Fruit fly (Drosophila melanogaster) whole organism, embryonic: ENCODE measurements around the gene Syt1.
A peak's percentile ranks its signal among the peaks of the same experiment; 100 is the strongest.

Experiments used
- Ada2b ChIP-seq: fragments of 200-800 bp; sonication (Bioruptor generic); IDR thresholded peaks from 2 replicates; pipeline ENCODE4 v1.3.6; 2022; ENCODE audit warnings: missing biosample characterization, missing genetic modification characterization
- Awh ChIP-seq: fragments of 200-800 bp; sonication (Bioruptor generic); IDR thresholded peaks from 2 replicates; pipeline ENCODE4, ENCODE4 v1.3.6; 2022; ENCODE audit warnings: missing biosample characterization, missing genetic modification characterization
- CG10543 ChIP-seq: fragments of 200-800 bp; sonication (Bioruptor generic); optimal IDR thresholded peaks from 3 replicates; lab custom pipeline; 2017; ENCODE audit warnings: missing biosample characterization, mild to moderate bottlenecking, missing genetic modification characterization, moderate library complexity
- CG11093 ChIP-seq: fragments of 200-800 bp; sonication (Bioruptor generic); IDR thresholded peaks from 3 replicates; pipeline ENCODE4 v1.3.6; 2022; ENCODE audit warnings: missing biosample characterization, missing genetic modification characterization
- CG11504 ChIP-seq: fragments of 200-800 bp; sonication (Bioruptor generic); optimal IDR thresholded peaks from 3 replicates; lab custom pipeline; 2019; ENCODE audit warnings: missing biosample characterization, mild to moderate bottlenecking, missing genetic modification characterization, moderate library complexity
- CG12299 ChIP-seq: fragments of 200-800 bp; sonication (Bioruptor generic); optimal IDR thresholded peaks from 2 replicates; lab custom pipeline; 2018; ENCODE audit warnings: missing biosample characterization, mild to moderate bottlenecking, missing genetic modification characterization
- CG15011 ChIP-seq: fragments of 200-800 bp; sonication (Bioruptor generic); optimal IDR thresholded peaks from 3 replicates; lab custom pipeline; 2018; ENCODE audit warnings: missing biosample characterization, mild to moderate bottlenecking, missing genetic modification characterization
- CG1529 ChIP-seq: fragments of 200-800 bp; sonication (Bioruptor generic); optimal IDR thresholded peaks from 3 replicates; lab custom pipeline; 2018; ENCODE audit warnings: missing biosample characterization, missing genetic modification characterization
- CG15601 ChIP-seq: fragments of 200-800 bp; sonication (Bioruptor generic); optimal IDR thresholded peaks from 3 replicates; lab custom pipeline; 2019; ENCODE audit warnings: missing biosample characterization, mild to moderate bottlenecking, missing genetic modification characterization, moderate library complexity
- CG1647 ChIP-seq: fragments of 200-800 bp; sonication (Bioruptor generic); optimal IDR thresholded peaks from 3 replicates; lab custom pipeline; 2016; ENCODE audit warnings: missing biosample characterization, missing genetic modification characterization
- CG2875 ChIP-seq: fragments of 200-800 bp; sonication (Bioruptor generic); optimal IDR thresholded peaks from 2 replicates; lab custom pipeline; 2017; ENCODE audit warnings: missing biosample characterization, mild to moderate bottlenecking, missing genetic modification characterization, missing genetic modification reagents
- CG30431 ChIP-seq: fragments of 200-800 bp; sonication (Bioruptor generic); optimal IDR thresholded peaks from 2 replicates; lab custom pipeline; 2017; ENCODE audit warnings: missing biosample characterization, missing genetic modification characterization
- CG4820 ChIP-seq: fragments of 200-800 bp; sonication (Bioruptor generic); optimal IDR thresholded peaks from 3 replicates; lab custom pipeline; 2016; ENCODE audit warnings: missing biosample characterization, missing genetic modification characterization
- CG5245 ChIP-seq: fragments of 200-800 bp; sonication (Bioruptor generic); optimal IDR thresholded peaks from 3 replicates; lab custom pipeline; 2016; ENCODE audit warnings: missing biosample characterization, missing genetic modification characterization
- CG6765 ChIP-seq: fragments of 200-800 bp; sonication (Bioruptor generic); optimal IDR thresholded peaks from 3 replicates; lab custom pipeline; 2017; ENCODE audit warnings: missing biosample characterization, mild to moderate bottlenecking, missing genetic modification characterization
- CG7963 ChIP-seq: fragments of 200-800 bp; sonication (Bioruptor generic); IDR thresholded peaks from 3 replicates; pipeline ENCODE4 v1.3.6; 2022; ENCODE audit warnings: missing biosample characterization, missing genetic modification characterization; ENCODE audit not compliant: partially characterized antibody
- Dad ChIP-seq: fragments of 200-800 bp; sonication (Bioruptor generic); optimal IDR thresholded peaks from 3 replicates; lab custom pipeline; 2016; ENCODE audit warnings: missing biosample characterization, missing genetic modification characterization
- Dek ChIP-seq: fragments of 200-800 bp; sonication (Bioruptor generic); optimal IDR thresholded peaks from 3 replicates; lab custom pipeline; 2019; ENCODE audit warnings: missing biosample characterization, mild to moderate bottlenecking, missing genetic modification characterization, moderate library complexity
- Doc3 ChIP-seq: fragments of 200-800 bp; sonication (Bioruptor generic); IDR thresholded peaks from 3 replicates; pipeline ENCODE4 v1.3.6; 2022; ENCODE audit warnings: missing biosample characterization, missing genetic modification characterization; ENCODE audit not compliant: partially characterized antibody
- Eip74EF ChIP-seq, 2 experiments: fragments of 200-800 bp in 1 of 2; fragments of >200 bp in 1 of 2; sonication (Bioruptor generic) in 1 of 2; optimal IDR thresholded peaks; 2 replicates each; lab custom pipeline; 2017 to 2019; ENCODE audit warnings: missing biosample characterization in 2 of 2, missing genetic modification characterization in 2 of 2, mild to moderate bottlenecking in 1 of 2, moderate library complexity in 1 of 2
- Fer3 ChIP-seq: fragments of 200-800 bp; sonication (Bioruptor generic); optimal IDR thresholded peaks from 2 replicates; lab custom pipeline; 2018; ENCODE audit warnings: missing biosample characterization, mild to moderate bottlenecking, missing genetic modification characterization, moderate library complexity
- HLH54F ChIP-seq: fragments of 200-800 bp; sonication (Bioruptor generic); optimal IDR thresholded peaks from 3 replicates; lab custom pipeline; 2016; ENCODE audit warnings: missing biosample characterization, missing genetic modification characterization
- HLHmδ ChIP-seq: fragments of 200-800 bp; sonication (Bioruptor generic); optimal IDR thresholded peaks from 2 replicates; lab custom pipeline; 2018; ENCODE audit warnings: missing biosample characterization, mild to moderate bottlenecking, missing genetic modification characterization, moderate library complexity
- Hr51 ChIP-seq, 2 experiments: fragments of 200-800 bp; sonication (Bioruptor generic); optimal IDR thresholded peaks; 2 replicates in 1 of 2; 3 replicates in 1 of 2; lab custom pipeline; 2016 to 2018; ENCODE audit warnings: missing biosample characterization in 2 of 2, missing genetic modification characterization in 2 of 2, mild to moderate bottlenecking in 1 of 2, moderate library complexity in 1 of 2
- Meics ChIP-seq: fragments of 200-800 bp; sonication (Bioruptor generic); optimal IDR thresholded peaks from 2 replicates; lab custom pipeline; 2017; ENCODE audit warnings: missing biosample characterization, mild to moderate bottlenecking, missing genetic modification characterization
- Sin3A ChIP-seq: fragments of >200 bp; optimal IDR thresholded peaks from 2 replicates; lab custom pipeline; 2018
- TFAM ChIP-seq: fragments of 200-800 bp; sonication (Bioruptor generic); optimal IDR thresholded peaks from 2 replicates; lab custom pipeline; 2017; ENCODE audit warnings: missing biosample characterization, missing genetic modification characterization, inconsistent platforms
- Vsx1 ChIP-seq: fragments of 200-800 bp; sonication (Bioruptor generic); optimal IDR thresholded peaks from 2 replicates; lab custom pipeline; 2017; ENCODE audit warnings: missing biosample characterization, mild to moderate bottlenecking, missing genetic modification characterization, missing genetic modification reagents
- bab2 ChIP-seq: fragments of 200-800 bp; sonication (Bioruptor generic); optimal IDR thresholded peaks from 2 replicates; lab custom pipeline; 2016; ENCODE audit warnings: missing biosample characterization, missing genetic modification characterization
- bcd ChIP-seq: fragments of 200-800 bp; sonication (Bioruptor generic); optimal IDR thresholded peaks from 2 replicates; lab custom pipeline; 2017; ENCODE audit warnings: missing biosample characterization, mild to moderate bottlenecking, missing genetic modification characterization
- bsh ChIP-seq, 2 experiments: fragments of 200-800 bp; sonication (Bioruptor generic); optimal IDR thresholded peaks; 2 replicates each; lab custom pipeline; 2017 to 2018; ENCODE audit warnings: mild to moderate bottlenecking in 2 of 2, missing biosample characterization in 2 of 2, missing genetic modification characterization in 2 of 2, moderate library complexity in 1 of 2
- caup ChIP-seq: fragments of 200-800 bp; sonication (Bioruptor generic); optimal IDR thresholded peaks from 3 replicates; lab custom pipeline; 2017; ENCODE audit warnings: missing biosample characterization, mild to moderate bottlenecking, missing genetic modification characterization, moderate library complexity; ENCODE audit not compliant: severe bottlenecking
- chm ChIP-seq: fragments of 200-800 bp; sonication (Bioruptor generic); IDR thresholded peaks from 2 replicates; pipeline ENCODE4 v1.3.6; 2022; ENCODE audit warnings: missing biosample characterization, missing genetic modification characterization
- crc ChIP-seq: fragments of 200-800 bp; sonication (Bioruptor generic); optimal IDR thresholded peaks from 2 replicates; lab custom pipeline; 2016; ENCODE audit warnings: missing biosample characterization, missing genetic modification characterization
- gce ChIP-seq: fragments of 200-800 bp; sonication (Bioruptor generic); IDR thresholded peaks from 3 replicates; pipeline ENCODE4 v1.3.6; 2022; ENCODE audit warnings: missing biosample characterization, missing genetic modification characterization
- gcm2 ChIP-seq: fragments of 200-800 bp; sonication (Bioruptor generic); optimal IDR thresholded peaks from 2 replicates; lab custom pipeline; 2016; ENCODE audit warnings: missing biosample characterization, missing genetic modification characterization
- gsb-n ChIP-seq: fragments of 200-800 bp; sonication (Bioruptor generic); optimal IDR thresholded peaks from 3 replicates; lab custom pipeline; 2018; ENCODE audit warnings: missing biosample characterization, mild to moderate bottlenecking, missing genetic modification characterization
- klu ChIP-seq: fragments of 200-800 bp; sonication (Bioruptor generic); IDR thresholded peaks from 2 replicates; pipeline ENCODE4 v1.3.6; 2022; ENCODE audit warnings: missing biosample characterization, missing genetic modification characterization
- lilli ChIP-seq: fragments of 200-800 bp; sonication (Bioruptor generic); optimal IDR thresholded peaks from 3 replicates; lab custom pipeline; 2016; ENCODE audit warnings: missing biosample characterization, missing genetic modification characterization
- luna ChIP-seq: fragments of 200-800 bp; sonication (Bioruptor generic); optimal IDR thresholded peaks from 2 replicates; lab custom pipeline; 2016; ENCODE audit warnings: missing biosample characterization, missing genetic modification characterization
- maf-S ChIP-seq: fragments of 200-800 bp; sonication (Bioruptor generic); optimal IDR thresholded peaks from 2 replicates; lab custom pipeline; 2016; ENCODE audit warnings: missing biosample characterization, missing genetic modification characterization
- run ChIP-seq: fragments of 200-800 bp; sonication (Bioruptor generic); optimal IDR thresholded peaks from 3 replicates; lab custom pipeline; 2018; ENCODE audit warnings: missing biosample characterization, mild to moderate bottlenecking, missing genetic modification characterization
- scrt ChIP-seq: fragments of 200-800 bp; sonication (Bioruptor generic); optimal IDR thresholded peaks from 2 replicates; lab custom pipeline; 2018; ENCODE audit warnings: missing biosample characterization, mild to moderate bottlenecking, missing genetic modification characterization, moderate library complexity
- sd ChIP-seq: fragments of 200-800 bp; sonication (Bioruptor generic); optimal IDR thresholded peaks from 3 replicates; lab custom pipeline; 2018; ENCODE audit warnings: missing biosample characterization, mild to moderate bottlenecking, missing genetic modification characterization, moderate library complexity
- sens-2 ChIP-seq: fragments of 200-800 bp; sonication (Bioruptor generic); IDR thresholded peaks from 2 replicates; pipeline ENCODE4 v1.3.6; 2022; ENCODE audit warnings: missing biosample characterization, missing genetic modification characterization
- slbo ChIP-seq: fragments of 200-800 bp; sonication (Bioruptor generic); IDR thresholded peaks from 2 replicates; pipeline ENCODE4 v1.3.6; 2022; ENCODE audit warnings: missing biosample characterization, missing genetic modification characterization
- sob ChIP-seq: fragments of 200-800 bp; sonication (Bioruptor generic); IDR thresholded peaks from 2 replicates; pipeline ENCODE4 v1.3.6; 2022; ENCODE audit warnings: missing biosample characterization, missing genetic modification characterization
- ttk ChIP-seq: fragments of 200-800 bp; sonication (Bioruptor generic); IDR thresholded peaks from 2 replicates; pipeline ENCODE4 v2.1.2; 2022; ENCODE audit warnings: missing biosample characterization, missing genetic modification characterization
- tx ChIP-seq: fragments of 200-800 bp; sonication (Bioruptor generic); optimal IDR thresholded peaks from 2 replicates; lab custom pipeline; 2016; ENCODE audit warnings: missing biosample characterization, missing genetic modification characterization
- wdn ChIP-seq: fragments of 200-800 bp; sonication (Bioruptor generic); IDR thresholded peaks from 2 replicates; pipeline ENCODE4 v1.3.6; 2022; ENCODE audit warnings: missing biosample characterization, missing genetic modification characterization

The Syt1 gene

dm6 chr2L:2830341-2830800, 30.6 kb upstream of the Syt1 start (continued):
- peak; percentile 91 for TF ChIP-seq CG15601 (tag; lab: Kevin White, UChicago)
- TF ChIP-seq Dek (tag; lab: Kevin White, UChicago), result peak; percentile 76
- peak; percentile 50 for TF ChIP-seq HLH54F (GFP tag; lab: Kevin White, UChicago)
- TF ChIP-seq CG7963, result no peak
- TF ChIP-seq CG1647 (GFP tag; lab: Kevin White, UChicago), result peak; percentile 46
- TF ChIP-seq slbo, result no peak; the same call in 1 of the 2 replicates
- TF ChIP-seq tx, result peak; percentile 17
- peak; percentile 92 for TF ChIP-seq Meics (GFP tag; lab: Kevin White, UChicago)
- no peak for TF ChIP-seq TFAM (GFP tag; lab: Kevin White, UChicago)
- TF ChIP-seq ttk (GFP tag; lab: Robert Waterston, UW), result peak; percentile 57; the same call in 1 of the 2 replicates
- TF ChIP-seq CG6765 (GFP tag; lab: Kevin White, UChicago), result peak; percentile 87
- TF ChIP-seq crc (GFP tag; lab: Kevin White, UChicago), result no peak
- TF ChIP-seq gcm2 (GFP tag; lab: Kevin White, UChicago), result peak; percentile 72
- no peak for TF ChIP-seq wdn (GFP tag; lab: Robert Waterston, UW)
- peak; percentile 90 for TF ChIP-seq bcd (GFP tag; lab: Kevin White, UChicago)
- peak; percentile 85 to 93 for TF ChIP-seq bsh (GFP tag; optimal IDR thresholded peaks at IDR 0.05; lab: Kevin White, UChicago)
- TF ChIP-seq CG2875 (GFP tag; lab: Kevin White, UChicago), result peak; percentile 83
- peak; percentile 46; the same call in 1 of the 2 replicates for TF ChIP-seq chm (GFP tag; lab: Robert Waterston, UW)
- TF ChIP-seq Sin3A, result no peak
- TF ChIP-seq sd (tag; lab: Kevin White, UChicago), result peak; percentile 44
- peak; percentile 88 for TF ChIP-seq lilli (GFP tag; lab: Kevin White, UChicago)
- TF ChIP-seq CG12299, result peak; percentile 61
- TF ChIP-seq luna (GFP tag; lab: Kevin White, UChicago), result no peak
- peak; percentile 78 for TF ChIP-seq run (tag; lab: Kevin White, UChicago)
- peak; percentile 77 for TF ChIP-seq CG30431 (GFP tag; lab: Kevin White, UChicago)
- TF ChIP-seq gce (GFP tag; lab: Robert Waterston, UW), result peak; percentile 27; the same call in 1 of the 3 replicates
- peak; percentile 88 for TF ChIP-seq caup (GFP tag; lab: Kevin White, UChicago)
- TF ChIP-seq sens-2 (GFP tag; lab: Robert Waterston, UW), result no peak; the same call in 1 of the 2 replicates
- TF ChIP-seq Fer3 (tag; lab: Kevin White, UChicago), result peak; percentile 74
- no peak for TF ChIP-seq Doc3 (GFP tag; lab: Robert Waterston, UW)
- peak; percentile 32; the same call in 1 of the 2 replicates for TF ChIP-seq Awh (GFP tag; lab: Robert Waterston, UW)
- peak; percentile 77 for TF ChIP-seq Vsx1 (GFP tag; lab: Kevin White, UChicago)
- peak; percentile 64 to 93 for TF ChIP-seq Hr51 (GFP tag; optimal IDR thresholded peaks at IDR 0.05; lab: Kevin White, UChicago)
- peak; percentile 75; the same call in 1 of the 2 replicates for TF ChIP-seq sob (GFP tag; lab: Robert Waterston, UW)
- peak; percentile 89 for TF ChIP-seq CG4820 (GFP tag; lab: Kevin White, UChicago)
- peak; percentile 75; the same call in 1 of the 2 replicates for TF ChIP-seq klu
- peak; percentile 75 for TF ChIP-seq CG10543
- peak; percentile 73 for TF ChIP-seq CG5245 (GFP tag; lab: Kevin White, UChicago)
- peak; percentile 78 for TF ChIP-seq scrt (GFP tag; lab: Kevin White, UChicago)
- TF ChIP-seq Ada2b (GFP tag; lab: Robert Waterston, UW), result peak; percentile 64
- TF ChIP-seq Eip74EF (GFP tag; optimal IDR thresholded peaks at IDR 0.05; lab: Kevin White, UChicago), result peak in 1 of 2 experiments; percentile 93
- TF ChIP-seq bab2 (GFP tag; lab: Kevin White, UChicago), result peak; percentile 45
- peak; percentile 41 for TF ChIP-seq maf-S (GFP tag; lab: Kevin White, UChicago)
- TF ChIP-seq CG11504 (tag; lab: Kevin White, UChicago), result peak; percentile 93
- TF ChIP-seq CG11093 (GFP tag; lab: Robert Waterston, UW), result peak; percentile 74; the same call in 2 of the 3 replicates
- TF ChIP-seq CG15011 (GFP tag; lab: Kevin White, UChicago), result peak; percentile 86
- peak; percentile 86 for TF ChIP-seq gsb-n (tag; lab: Kevin White, UChicago)
- peak; percentile 29 for TF ChIP-seq Dad
- no peak for TF ChIP-seq HLHmδ (GFP tag; lab: Kevin White, UChicago)
- peak; percentile 91 for TF ChIP-seq CG1529 (GFP tag; lab: Kevin White, UChicago)
